Worm (Caenorhabditis elegans): Measurements from ENCODE around the gene acl-5.

The acl-5 gene

DNA sequence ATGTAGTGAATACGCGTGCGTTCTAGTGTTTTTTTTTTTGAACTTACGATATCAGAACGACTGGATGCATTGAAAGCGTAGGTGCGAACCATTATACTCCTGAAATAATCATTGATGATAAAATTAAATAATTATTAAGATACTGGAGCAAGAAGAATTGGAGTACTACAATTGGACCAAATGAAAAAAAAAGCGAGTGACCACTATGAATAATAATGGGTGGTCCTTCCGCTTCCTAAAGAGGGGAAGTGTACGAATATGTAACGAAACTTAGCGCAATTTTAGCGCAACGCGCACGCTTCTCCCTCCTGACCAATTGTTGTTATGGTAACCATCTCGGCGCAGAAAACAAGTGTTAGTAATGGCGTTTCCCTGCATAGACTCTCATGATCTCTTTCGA, 11.4 kb downstream of the acl-5 start, which contains the start of gene F41E7.9:
Gene F41E7.9 (minus strand): TSS at position 101 of the 400 bp plus-strand sequence.
- TF ChIP-seq cog-1 (tag; optimal IDR thresholded peaks at IDR 0.05) (no peak), ztf-23 (GFP tag; IDR thresholded peaks at IDR 0.05) (no peak), ref-1 (GFP tag; conservative IDR thresholded peaks at IDR 0.05) (no peak), flt-1 (GFP tag; IDR thresholded peaks at IDR 0.05) (no peak), klf-2 (GFP tag; conservative IDR thresholded peaks at IDR 0.05) (no peak), tab-1 (GFP tag; IDR thresholded peaks at IDR 0.05) (no peak), T22C8.4 (GFP tag; IDR thresholded peaks at IDR 0.05) (no peak), ztf-29 (GFP tag; IDR thresholded peaks at IDR 0.05) (no peak), med-1 (GFP tag; optimal IDR thresholded peaks at IDR 0.05; ENCODE audit: insufficient read depth) (no peak)

DNA sequence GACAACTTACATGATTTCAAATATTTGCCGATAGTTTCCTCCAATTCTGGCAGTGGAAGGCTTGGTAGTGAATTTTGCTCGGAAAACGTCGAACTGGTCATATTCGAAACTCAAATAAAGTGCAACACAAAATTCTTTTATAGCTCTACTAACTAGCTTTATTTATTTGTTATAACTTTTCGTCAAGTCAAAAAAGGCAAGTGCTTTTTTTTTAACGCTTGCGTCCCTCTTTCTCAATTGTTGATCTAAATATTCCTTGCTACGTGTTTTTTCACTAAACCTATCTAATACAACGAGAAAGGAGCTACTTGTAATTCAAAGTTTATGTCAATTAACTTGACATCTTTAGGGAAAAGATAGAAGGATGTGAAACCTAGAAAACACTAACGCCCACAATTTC, 16.9 kb downstream of the acl-5 start, which contains the start of gene F41E7.6:
Gene F41E7.6 (minus strand): TSS at position 101 of the 400 bp plus-strand sequence.
- TF ChIP-seq T22C8.4 (GFP tag; IDR thresholded peaks at IDR 0.05): no peak
- TF ChIP-seq flt-1 (GFP tag; IDR thresholded peaks at IDR 0.05): no peak
- no peak for TF ChIP-seq ztf-23 (GFP tag; IDR thresholded peaks at IDR 0.05)
- TF ChIP-seq tab-1 (GFP tag; IDR thresholded peaks at IDR 0.05): no peak
- no peak for TF ChIP-seq med-1 (GFP tag; optimal IDR thresholded peaks at IDR 0.05; ENCODE audit: insufficient read depth)
- TF ChIP-seq cog-1 (tag; optimal IDR thresholded peaks at IDR 0.05): no peak
- no peak for TF ChIP-seq ref-1 (GFP tag; conservative IDR thresholded peaks at IDR 0.05)
- TF ChIP-seq klf-2 (GFP tag; conservative IDR thresholded peaks at IDR 0.05): no peak
- no peak for TF ChIP-seq ztf-29 (GFP tag; IDR thresholded peaks at IDR 0.05)

DNA sequence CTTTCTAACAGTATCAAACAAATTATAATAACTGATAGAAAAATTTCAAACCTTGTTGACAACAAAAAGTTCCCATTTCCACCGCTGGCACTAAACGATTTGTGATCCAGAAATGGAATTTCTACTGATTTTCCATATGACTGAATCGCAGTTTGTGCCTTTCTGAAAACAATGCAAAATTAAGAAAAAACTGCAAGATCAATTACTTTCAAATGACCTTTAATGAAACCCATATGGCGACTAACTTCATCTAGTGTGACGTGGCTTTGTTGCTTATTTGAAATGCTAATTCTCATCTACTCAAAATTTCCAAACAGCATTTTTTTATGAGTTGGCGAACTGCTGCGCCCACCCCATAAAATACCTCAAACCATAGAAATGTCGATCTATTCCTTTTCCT, 19.8 kb downstream of the acl-5 start, which contains the start of gene F41E7.7:
Gene F41E7.7 (plus strand): TSS at position 301 of the 400 bp plus-strand sequence.
- TF ChIP-seq ztf-23 (GFP tag; IDR thresholded peaks at IDR 0.05) (no peak), ref-1 (GFP tag; conservative IDR thresholded peaks at IDR 0.05) (no peak)

DNA sequence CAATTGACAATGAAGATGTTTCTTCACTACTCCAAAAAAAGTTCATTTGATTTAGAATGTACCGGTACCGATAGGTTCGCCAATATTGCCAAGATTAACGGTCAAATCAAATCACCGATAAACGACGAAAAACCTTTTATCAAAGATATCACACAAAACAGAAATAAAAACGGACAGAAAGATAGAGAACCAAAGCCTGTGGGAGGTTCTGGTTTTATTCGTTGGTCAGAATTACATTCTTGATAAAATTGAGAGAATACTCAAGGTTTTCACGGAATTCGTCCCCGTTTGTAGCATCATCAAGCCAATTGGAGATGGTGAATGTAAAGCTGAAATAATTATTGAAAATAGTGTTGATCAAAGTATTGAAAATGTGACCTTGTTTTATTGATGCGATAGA, 20.3 kb downstream of the acl-5 start:
- TF ChIP-seq ztf-29 (GFP tag; IDR thresholded peaks at IDR 0.05): no peak
- no peak for TF ChIP-seq med-1 (GFP tag; optimal IDR thresholded peaks at IDR 0.05; ENCODE audit: insufficient read depth)
- no peak for TF ChIP-seq T22C8.4 (GFP tag; IDR thresholded peaks at IDR 0.05)
- TF ChIP-seq klf-2 (GFP tag; conservative IDR thresholded peaks at IDR 0.05): no peak
- TF ChIP-seq ref-1 (GFP tag; conservative IDR thresholded peaks at IDR 0.05): no peak
- TF ChIP-seq flt-1 (GFP tag; IDR thresholded peaks at IDR 0.05): no peak
- no peak for TF ChIP-seq tab-1 (GFP tag; IDR thresholded peaks at IDR 0.05)
- no peak for TF ChIP-seq cog-1 (tag; optimal IDR thresholded peaks at IDR 0.05)
- no peak for TF ChIP-seq ztf-23 (GFP tag; IDR thresholded peaks at IDR 0.05)

DNA sequence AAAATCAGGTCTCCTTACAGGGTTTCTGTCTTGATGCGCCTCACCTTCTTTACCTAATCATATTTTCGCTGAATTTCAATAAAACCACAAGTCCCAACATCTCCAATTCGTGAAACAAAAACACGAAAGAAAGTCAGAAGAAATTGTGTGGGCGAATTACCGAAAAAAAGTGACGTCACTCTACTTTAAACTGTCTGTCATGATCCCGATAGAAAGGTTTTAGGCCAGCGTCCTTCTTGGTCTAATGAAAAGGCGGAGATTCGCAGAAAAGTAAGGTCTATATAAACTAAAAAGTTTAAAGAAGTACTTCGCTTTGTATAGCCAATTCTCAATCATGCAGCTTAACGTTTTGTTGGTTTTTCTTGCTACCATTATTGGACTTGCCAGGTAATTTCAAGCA, 21.0 kb downstream of the acl-5 start, which contains the start of gene cnc-8:
Gene cnc-8 (plus strand): TSS at position 307 of the 400 bp plus-strand sequence.
- no peak for TF ChIP-seq flt-1 (GFP tag; IDR thresholded peaks at IDR 0.05)
- no peak for TF ChIP-seq klf-2 (GFP tag; conservative IDR thresholded peaks at IDR 0.05)
- no peak for TF ChIP-seq med-1 (GFP tag; optimal IDR thresholded peaks at IDR 0.05; ENCODE audit: insufficient read depth)
- TF ChIP-seq cog-1 (tag; optimal IDR thresholded peaks at IDR 0.05): no peak
- TF ChIP-seq tab-1 (GFP tag; IDR thresholded peaks at IDR 0.05): no peak
- no peak for TF ChIP-seq ztf-29 (GFP tag; IDR thresholded peaks at IDR 0.05)
- TF ChIP-seq ref-1 (GFP tag; conservative IDR thresholded peaks at IDR 0.05): no peak
- TF ChIP-seq T22C8.4 (GFP tag; IDR thresholded peaks at IDR 0.05): no peak
- no peak for TF ChIP-seq ztf-23 (GFP tag; IDR thresholded peaks at IDR 0.05)

DNA sequence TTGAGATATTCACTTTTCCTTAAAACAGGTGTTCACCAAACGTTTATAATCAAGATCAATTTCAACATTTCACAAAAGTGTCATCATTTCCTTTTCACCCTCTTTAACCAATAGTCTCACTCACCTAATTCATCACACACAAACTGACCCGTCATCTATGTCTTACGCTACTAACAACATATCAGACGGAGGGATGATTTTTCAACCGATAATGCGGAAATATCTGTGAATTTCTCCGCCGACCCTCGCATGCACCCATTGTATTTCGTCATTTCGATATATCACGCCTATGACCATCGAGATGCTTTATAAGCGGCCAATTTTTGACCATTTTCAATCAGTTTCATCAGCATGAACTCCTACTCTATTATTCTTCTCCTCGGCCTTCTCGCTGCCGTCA, 23.1 kb downstream of the acl-5 start, which contains the start of gene fipr-21:
Gene fipr-21 (plus strand): TSS at position 352 of the 400 bp plus-strand sequence.
- TF ChIP-seq ztf-23 (GFP tag; IDR thresholded peaks at IDR 0.05) (no peak), klf-2 (GFP tag; conservative IDR thresholded peaks at IDR 0.05) (no peak), cog-1 (tag; optimal IDR thresholded peaks at IDR 0.05) (no peak), ztf-29 (GFP tag; IDR thresholded peaks at IDR 0.05) (no peak), T22C8.4 (GFP tag; IDR thresholded peaks at IDR 0.05) (no peak), ref-1 (GFP tag; conservative IDR thresholded peaks at IDR 0.05) (no peak), flt-1 (GFP tag; IDR thresholded peaks at IDR 0.05) (no peak), tab-1 (GFP tag; IDR thresholded peaks at IDR 0.05) (no peak), med-1 (GFP tag; optimal IDR thresholded peaks at IDR 0.05; ENCODE audit: insufficient read depth) (no peak)

DNA sequence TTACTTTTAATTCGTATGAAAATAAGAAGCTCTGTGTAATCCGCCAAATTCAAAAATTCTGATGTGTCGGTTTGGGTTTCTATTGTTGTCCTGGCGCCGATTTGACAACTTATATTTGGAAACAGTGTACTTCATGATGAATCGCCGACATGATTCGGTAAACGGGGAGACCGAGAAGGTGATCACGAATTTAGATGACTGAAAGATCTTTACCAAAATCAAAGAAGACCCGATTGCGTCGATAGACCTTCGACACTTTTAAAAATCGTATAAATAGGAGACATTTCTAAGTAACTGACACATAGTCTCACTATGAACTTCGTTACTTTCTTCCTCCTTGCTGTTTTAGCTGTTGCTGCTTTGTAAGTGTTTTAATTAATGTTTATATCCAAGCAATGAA, 24.8 kb downstream of the acl-5 start, which contains the start of gene fip-5:
Gene fip-5 (plus strand): TSS at position 312 of the 400 bp plus-strand sequence.
- TF ChIP-seq klf-2 (GFP tag; conservative IDR thresholded peaks at IDR 0.05) (no peak), flt-1 (GFP tag; IDR thresholded peaks at IDR 0.05) (no peak), ref-1 (GFP tag; conservative IDR thresholded peaks at IDR 0.05) (no peak), cog-1 (tag; optimal IDR thresholded peaks at IDR 0.05) (no peak), tab-1 (GFP tag; IDR thresholded peaks at IDR 0.05) (no peak), ztf-23 (GFP tag; IDR thresholded peaks at IDR 0.05) (no peak), med-1 (GFP tag; optimal IDR thresholded peaks at IDR 0.05; ENCODE audit: insufficient read depth) (no peak), ztf-29 (GFP tag; IDR thresholded peaks at IDR 0.05) (no peak)

DNA sequence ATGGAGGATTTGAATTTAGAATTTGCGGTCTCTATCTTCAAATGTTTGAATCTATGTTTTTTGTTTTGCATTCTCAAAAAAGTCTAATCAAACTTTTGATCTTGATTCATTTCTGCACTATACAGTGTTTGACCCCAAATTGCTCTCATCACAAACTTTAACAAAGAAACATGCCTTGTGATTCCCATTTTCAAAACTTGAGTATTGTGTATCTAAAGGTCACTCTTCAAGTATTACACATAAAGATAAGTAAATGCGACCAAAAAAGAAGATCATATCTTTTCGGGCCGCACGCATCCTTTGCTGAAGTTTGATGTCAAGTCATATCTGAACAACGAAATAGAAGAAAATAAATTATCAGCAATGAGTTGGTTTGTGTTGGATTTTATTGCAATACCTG, 25.3 kb downstream of the acl-5 start:
- TF ChIP-seq klf-2 (GFP tag; conservative IDR thresholded peaks at IDR 0.05) (no peak), ztf-23 (GFP tag; IDR thresholded peaks at IDR 0.05) (no peak), ref-1 (GFP tag; conservative IDR thresholded peaks at IDR 0.05) (no peak), med-1 (GFP tag; optimal IDR thresholded peaks at IDR 0.05; ENCODE audit: insufficient read depth) (no peak), flt-1 (GFP tag; IDR thresholded peaks at IDR 0.05) (no peak), cog-1 (tag; optimal IDR thresholded peaks at IDR 0.05) (no peak), T22C8.4 (GFP tag; IDR thresholded peaks at IDR 0.05) (no peak), ztf-29 (GFP tag; IDR thresholded peaks at IDR 0.05) (no peak), tab-1 (GFP tag; IDR thresholded peaks at IDR 0.05) (no peak)

DNA sequence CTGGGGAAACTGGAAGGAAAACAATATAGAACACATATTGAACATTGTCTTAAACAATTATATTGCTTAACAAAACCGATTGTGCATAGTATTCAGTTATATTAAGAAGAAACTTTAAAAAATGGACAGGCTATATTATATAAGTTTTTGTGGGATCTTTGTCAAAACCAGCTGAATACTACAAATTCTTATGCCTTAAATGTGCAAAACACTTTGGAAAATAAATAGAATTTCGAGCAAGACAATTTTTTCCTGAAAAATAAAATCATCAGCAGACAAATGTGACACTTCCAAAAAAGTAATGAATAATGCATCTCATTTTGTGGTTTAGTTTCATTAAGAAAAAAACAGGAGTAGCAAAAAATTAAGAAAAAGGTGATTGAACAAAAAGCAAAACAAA, 29.8 kb downstream of the acl-5 start:
- TF ChIP-seq med-1 (GFP tag; optimal IDR thresholded peaks at IDR 0.05; ENCODE audit: insufficient read depth) (no peak), ztf-29 (GFP tag; IDR thresholded peaks at IDR 0.05) (no peak), ztf-23 (GFP tag; IDR thresholded peaks at IDR 0.05) (no peak), tab-1 (GFP tag; IDR thresholded peaks at IDR 0.05) (no peak)

DNA sequence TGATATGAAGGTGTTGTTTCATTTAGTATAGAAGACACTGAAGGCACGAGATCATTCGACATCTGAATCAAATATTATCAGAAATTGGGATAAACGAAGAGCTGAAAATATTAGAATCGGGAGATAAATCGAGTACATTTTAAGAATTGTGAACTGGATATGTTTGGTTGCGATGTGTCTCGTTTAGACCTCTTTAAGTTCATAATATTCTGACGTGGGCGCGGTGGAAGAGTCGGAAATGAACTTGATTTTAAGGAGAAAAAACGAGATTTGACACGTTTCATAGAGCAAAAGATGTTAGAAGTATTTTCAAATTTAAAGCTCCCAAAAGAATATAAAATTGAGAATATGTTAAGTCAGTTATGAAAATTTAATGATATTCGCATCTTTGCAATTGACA, 41.6 kb downstream of the acl-5 start, which contains the start of gene npr-6:
Gene npr-6 (minus strand): TSS at position 101 of the 400 bp plus-strand sequence.
- TF ChIP-seq cog-1 (tag; optimal IDR thresholded peaks at IDR 0.05) (no peak), flt-1 (GFP tag; IDR thresholded peaks at IDR 0.05) (no peak), ztf-29 (GFP tag; IDR thresholded peaks at IDR 0.05) (no peak), ztf-23 (GFP tag; IDR thresholded peaks at IDR 0.05) (no peak), tab-1 (GFP tag; IDR thresholded peaks at IDR 0.05) (no peak), ref-1 (GFP tag; conservative IDR thresholded peaks at IDR 0.05) (no peak)
